Fruit fly (Drosophila melanogaster) whole organism, wandering third instar larva: ENCODE measurements around the gene hiro.

ENCODE experiments used
- Jra ChIP-seq: sonication (Bioruptor generic); optimal IDR thresholded peaks from 2 replicates; lab custom pipeline; 2016; ENCODE audit warnings: missing biosample characterization, missing genetic modification characterization
- fru ChIP-seq: fragments of 200-800 bp; sonication (Bioruptor generic); optimal IDR thresholded peaks from 3 replicates; lab custom pipeline; 2016; ENCODE audit warnings: missing biosample characterization, mild to moderate bottlenecking, missing genetic modification characterization
- h ChIP-seq: fragments of 200-800 bp; sonication (Bioruptor generic); optimal IDR thresholded peaks from 3 replicates; lab custom pipeline; 2016; ENCODE audit warnings: missing biosample characterization, mild to moderate bottlenecking, missing genetic modification characterization
- sage ChIP-seq: fragments of 200-800 bp; sonication (Bioruptor generic); optimal IDR thresholded peaks from 2 replicates; lab custom pipeline; 2016; ENCODE audit warnings: missing biosample characterization, mild to moderate bottlenecking, missing genetic modification characterization
- sv ChIP-seq: fragments of 200-800 bp; sonication (Bioruptor generic); optimal IDR thresholded peaks from 3 replicates; lab custom pipeline; 2016; ENCODE audit warnings: missing biosample characterization, missing genetic modification characterization
- woc ChIP-seq: sonication (Bioruptor generic); optimal IDR thresholded peaks from 2 replicates; lab custom pipeline; 2016; ENCODE audit warnings: missing biosample characterization, mild to moderate bottlenecking, missing genetic modification characterization

- TF ChIP-seq sv (GFP tag; lab: Kevin White, UChicago) (no peak), woc (no peak), Jra (GFP tag; lab: Kevin White, UChicago) (no peak), sage (GFP tag; lab: Kevin White, UChicago) (no peak), h (GFP tag; lab: Kevin White, UChicago) (no peak), fru (GFP tag; lab: Kevin White, UChicago) (no peak)
Measured at dm6 chr3L:649025-649769, 38.6 kb downstream of the hiro start.
